Fruit fly (Drosophila melanogaster) whole organism, embryonic: ENCODE results near the gene gNacalpha.

Experiments
- Abd-B ChIP-seq: fragments of 200-800 bp; sonication (Bioruptor generic); optimal IDR thresholded peaks from 2 replicates; lab custom pipeline; 2018; ENCODE audit warnings: missing biosample characterization, mild to moderate bottlenecking, missing genetic modification characterization, moderate library complexity
- CG10209 ChIP-seq: fragments of 200-800 bp; sonication (Bioruptor generic); optimal IDR thresholded peaks from 3 replicates; lab custom pipeline; 2017; ENCODE audit warnings: missing biosample characterization, mild to moderate bottlenecking, missing genetic modification characterization, missing genetic modification reagents
- CG10267 ChIP-seq: fragments of 200-800 bp; sonication (Bioruptor generic); optimal IDR thresholded peaks from 2 replicates; lab custom pipeline; 2018; ENCODE audit warnings: missing biosample characterization, mild to moderate bottlenecking, missing genetic modification characterization, moderate library complexity
- CG10366 ChIP-seq: fragments of 200-800 bp; sonication (Bioruptor generic); IDR thresholded peaks from 2 replicates; pipeline ENCODE4 v1.3.6; 2022; ENCODE audit warnings: missing biosample characterization, missing genetic modification characterization
- CG12236 ChIP-seq: fragments of 200-800 bp; sonication (Bioruptor generic); optimal IDR thresholded peaks from 2 replicates; lab custom pipeline; 2016; ENCODE audit warnings: missing biosample characterization, missing genetic modification characterization
- CG13424 ChIP-seq: fragments of 200-800 bp; sonication (Bioruptor generic); optimal IDR thresholded peaks from 2 replicates; lab custom pipeline; 2019; ENCODE audit warnings: missing biosample characterization, mild to moderate bottlenecking, missing genetic modification characterization, moderate library complexity
- CG15479 ChIP-seq: fragments of 200-800 bp; sonication (Bioruptor generic); optimal IDR thresholded peaks from 3 replicates; lab custom pipeline; 2019; ENCODE audit warnings: missing biosample characterization, mild to moderate bottlenecking, missing genetic modification characterization, moderate library complexity
- CG1603 ChIP-seq: fragments of 200-800 bp; sonication (Bioruptor generic); optimal IDR thresholded peaks from 2 replicates; lab custom pipeline; 2019; ENCODE audit warnings: missing biosample characterization, mild to moderate bottlenecking, missing genetic modification characterization, moderate library complexity
- CG17385 ChIP-seq: fragments of 200-800 bp; sonication (Bioruptor generic); optimal IDR thresholded peaks from 3 replicates; lab custom pipeline; 2018; ENCODE audit warnings: missing biosample characterization, mild to moderate bottlenecking, missing genetic modification characterization
- CG17802 ChIP-seq: fragments of 200-800 bp; sonication (Bioruptor generic); optimal IDR thresholded peaks from 2 replicates; lab custom pipeline; 2018; ENCODE audit warnings: missing biosample characterization, mild to moderate bottlenecking, missing genetic modification characterization, moderate library complexity
- CG17829 ChIP-seq: fragments of 200-800 bp; optimal IDR thresholded peaks from 2 replicates; lab custom pipeline; 2019; ENCODE audit warnings: missing biosample characterization, mild to moderate bottlenecking, missing genetic modification characterization, moderate library complexity
- CG18011 ChIP-seq: fragments of 200-800 bp; sonication (Bioruptor generic); optimal IDR thresholded peaks from 2 replicates; lab custom pipeline; 2017; ENCODE audit warnings: missing biosample characterization, missing genetic modification characterization, mild to moderate bottlenecking, moderate library complexity, missing genotype
- CG18476 ChIP-seq: fragments of 200-800 bp; sonication (Bioruptor generic); optimal IDR thresholded peaks from 2 replicates; lab custom pipeline; 2016; ENCODE audit warnings: missing biosample characterization, mild to moderate bottlenecking, missing genetic modification characterization
- CG31441 ChIP-seq: fragments of 200-800 bp; sonication (Bioruptor generic); IDR thresholded peaks from 2 replicates; pipeline ENCODE4 v1.3.6; 2022; ENCODE audit warnings: missing biosample characterization, missing genetic modification characterization
- CG3281 ChIP-seq: fragments of 200-800 bp; sonication (Bioruptor generic); optimal IDR thresholded peaks from 3 replicates; lab custom pipeline; 2017; ENCODE audit warnings: missing biosample characterization, mild to moderate bottlenecking, missing genetic modification characterization
- CG34376 ChIP-seq: fragments of 200-800 bp; sonication (Bioruptor generic); optimal IDR thresholded peaks from 2 replicates; lab custom pipeline; 2018; ENCODE audit warnings: missing biosample characterization, mild to moderate bottlenecking, missing genetic modification characterization
- CG7786 ChIP-seq: fragments of 200-800 bp; sonication (Bioruptor generic); optimal IDR thresholded peaks from 2 replicates; lab custom pipeline; 2016; ENCODE audit warnings: missing biosample characterization, missing genetic modification characterization
- CG9932 ChIP-seq: fragments of 200-800 bp; sonication (Bioruptor generic); IDR thresholded peaks from 2 replicates; pipeline ENCODE4 v1.3.6; 2022; ENCODE audit warnings: missing biosample characterization, missing genetic modification characterization
- Camta ChIP-seq: fragments of 200-800 bp; sonication (Bioruptor generic); optimal IDR thresholded peaks from 2 replicates; lab custom pipeline; 2016; ENCODE audit warnings: missing biosample characterization, missing genetic modification characterization
- Dek ChIP-seq: fragments of 200-800 bp; sonication (Bioruptor generic); optimal IDR thresholded peaks from 3 replicates; lab custom pipeline; 2019; ENCODE audit warnings: missing biosample characterization, mild to moderate bottlenecking, missing genetic modification characterization, moderate library complexity
- Dip3 ChIP-seq: fragments of 200-800 bp; sonication (Bioruptor generic); optimal IDR thresholded peaks from 3 replicates; lab custom pipeline; 2016; ENCODE audit warnings: missing biosample characterization, missing genetic modification characterization
- Dp ChIP-seq: fragments of 200-800 bp; sonication (Bioruptor generic); optimal IDR thresholded peaks from 2 replicates; lab custom pipeline; 2018; ENCODE audit warnings: missing biosample characterization, mild to moderate bottlenecking, missing genetic modification characterization, moderate library complexity
- H2.0 ChIP-seq: fragments of 200-800 bp; sonication (Bioruptor generic); IDR thresholded peaks from 2 replicates; pipeline ENCODE4 v1.3.6; 2022; ENCODE audit warnings: missing biosample characterization, missing genetic modification characterization
- Hmx ChIP-seq: fragments of 200-800 bp; sonication (Bioruptor generic); optimal IDR thresholded peaks from 2 replicates; lab custom pipeline; 2016; ENCODE audit warnings: missing biosample characterization, missing genetic modification characterization
- MESR4 ChIP-seq: fragments of 200-800 bp; sonication (Bioruptor generic); optimal IDR thresholded peaks from 2 replicates; lab custom pipeline; 2018; ENCODE audit warnings: missing biosample characterization, mild to moderate bottlenecking, missing genetic modification characterization, moderate library complexity
- Meics ChIP-seq: fragments of 200-800 bp; sonication (Bioruptor generic); optimal IDR thresholded peaks from 2 replicates; lab custom pipeline; 2017; ENCODE audit warnings: missing biosample characterization, mild to moderate bottlenecking, missing genetic modification characterization
- Oaz ChIP-seq: fragments of 200-800 bp; sonication (Bioruptor generic); IDR thresholded peaks from 2 replicates; pipeline ENCODE4 v1.3.6; 2022; ENCODE audit warnings: missing biosample characterization, missing genetic modification characterization
- Ptx1 ChIP-seq: fragments of 200-800 bp; sonication (Bioruptor generic); IDR thresholded peaks from 2 replicates; pipeline ENCODE4 v1.3.6; 2022; ENCODE audit warnings: missing biosample characterization, missing genetic modification characterization
- Sin3A ChIP-seq: fragments of >200 bp; optimal IDR thresholded peaks from 2 replicates; lab custom pipeline; 2018
- Sry-β ChIP-seq: fragments of 200-800 bp; sonication (Bioruptor generic); optimal IDR thresholded peaks from 2 replicates; lab custom pipeline; 2018; ENCODE audit warnings: missing biosample characterization, mild to moderate bottlenecking, missing genetic modification characterization, moderate library complexity
- Usf ChIP-seq: fragments of 200-800 bp; sonication (Bioruptor generic); optimal IDR thresholded peaks from 2 replicates; lab custom pipeline; 2017; ENCODE audit warnings: missing genotype, missing biosample characterization, missing genetic modification characterization
- abd-A ChIP-seq: fragments of 200-800 bp; sonication (Bioruptor generic); optimal IDR thresholded peaks from 3 replicates; lab custom pipeline; 2019; ENCODE audit warnings: missing biosample characterization, mild to moderate bottlenecking, missing genetic modification characterization, moderate library complexity
- az2 ChIP-seq: fragments of 200-800 bp; sonication (Bioruptor generic); optimal IDR thresholded peaks from 3 replicates; lab custom pipeline; 2016; ENCODE audit warnings: missing biosample characterization, missing genetic modification characterization
- br ChIP-seq: fragments of >200 bp; optimal IDR thresholded peaks from 2 replicates; lab custom pipeline; 2017
- bsh ChIP-seq, 2 experiments: fragments of 200-800 bp; sonication (Bioruptor generic); optimal IDR thresholded peaks; 2 replicates each; lab custom pipeline; 2017 to 2018; ENCODE audit warnings: mild to moderate bottlenecking in 2 of 2, missing biosample characterization in 2 of 2, missing genetic modification characterization in 2 of 2, moderate library complexity in 1 of 2
- cwo ChIP-seq: fragments of 200-800 bp; sonication (Bioruptor generic); optimal IDR thresholded peaks from 3 replicates; lab custom pipeline; 2017; ENCODE audit warnings: missing biosample characterization, missing genetic modification characterization, mild to moderate bottlenecking, moderate library complexity, missing genetic modification reagents
- danr ChIP-seq: fragments of 200-800 bp; sonication (Bioruptor generic); IDR thresholded peaks from 2 replicates; pipeline ENCODE4 v1.3.6; 2022; ENCODE audit warnings: missing biosample characterization, missing genetic modification characterization
- eyg ChIP-seq: fragments of 200-800 bp; sonication (Bioruptor generic); optimal IDR thresholded peaks from 3 replicates; lab custom pipeline; 2016; ENCODE audit warnings: missing biosample characterization, missing genetic modification characterization
- fd64A ChIP-seq: fragments of 200-800 bp; sonication (Bioruptor generic); optimal IDR thresholded peaks from 3 replicates; lab custom pipeline; 2018; ENCODE audit warnings: missing biosample characterization, mild to moderate bottlenecking, missing genetic modification characterization
- fd96Cb ChIP-seq: fragments of 200-800 bp; sonication (Bioruptor generic); optimal IDR thresholded peaks from 2 replicates; lab custom pipeline; 2018; ENCODE audit warnings: missing biosample characterization, mild to moderate bottlenecking, missing genetic modification characterization, moderate library complexity
- insv ChIP-seq, 2 experiments: fragments of 200-800 bp; sonication (Bioruptor generic); optimal IDR thresholded peaks; 3 replicates each; lab custom pipeline; 2016 to 2018; ENCODE audit warnings: missing biosample characterization in 2 of 2, missing genetic modification characterization in 2 of 2
- onecut ChIP-seq: fragments of 200-800 bp; sonication (Bioruptor generic); IDR thresholded peaks from 2 replicates; pipeline ENCODE4 v1.3.6; 2022; ENCODE audit warnings: missing biosample characterization, missing genetic modification characterization
- pan ChIP-seq, 4 experiments: fragments of >200 bp in 3 of 4; fragments of 200-800 bp in 1 of 4; sonication (Bioruptor generic) in 1 of 4; optimal IDR thresholded peaks in 3 of 4; IDR thresholded peaks in 1 of 4; 2 replicates each; pipeline versions ENCODE4 v1.3.6 to Lab custom; 2017 to 2022; ENCODE audit warnings: missing biosample characterization in 2 of 4, missing genetic modification characterization in 2 of 4, mixed read lengths in 1 of 4
- pros ChIP-seq: fragments of 200-800 bp; sonication (Bioruptor generic); optimal IDR thresholded peaks from 3 replicates; lab custom pipeline; 2019; ENCODE audit warnings: missing biosample characterization, mild to moderate bottlenecking, missing genetic modification characterization, moderate library complexity
- psq ChIP-seq: fragments of 200-800 bp; sonication (Bioruptor generic); optimal IDR thresholded peaks from 2 replicates; lab custom pipeline; 2017; ENCODE audit warnings: missing biosample characterization, missing genetic modification characterization
- sd ChIP-seq: fragments of 200-800 bp; sonication (Bioruptor generic); optimal IDR thresholded peaks from 3 replicates; lab custom pipeline; 2018; ENCODE audit warnings: missing biosample characterization, mild to moderate bottlenecking, missing genetic modification characterization, moderate library complexity
- shn ChIP-seq: fragments of 200-800 bp; sonication (Bioruptor generic); optimal IDR thresholded peaks from 3 replicates; lab custom pipeline; 2016; ENCODE audit warnings: missing biosample characterization, missing genetic modification characterization
- stc ChIP-seq: fragments of 200-800 bp; sonication (Bioruptor generic); IDR thresholded peaks from 2 replicates; pipeline ENCODE4 v1.3.6; 2022; ENCODE audit warnings: missing biosample characterization, missing genetic modification characterization
- vfl ChIP-seq: fragments of 200-800 bp; sonication (Bioruptor generic); optimal IDR thresholded peaks from 2 replicates; lab custom pipeline; 2016; ENCODE audit warnings: missing biosample characterization, missing genetic modification characterization
- yki ChIP-seq: fragments of >200 bp; optimal IDR thresholded peaks from 3 replicates; lab custom pipeline; 2018

The gNacalpha gene

DNA sequence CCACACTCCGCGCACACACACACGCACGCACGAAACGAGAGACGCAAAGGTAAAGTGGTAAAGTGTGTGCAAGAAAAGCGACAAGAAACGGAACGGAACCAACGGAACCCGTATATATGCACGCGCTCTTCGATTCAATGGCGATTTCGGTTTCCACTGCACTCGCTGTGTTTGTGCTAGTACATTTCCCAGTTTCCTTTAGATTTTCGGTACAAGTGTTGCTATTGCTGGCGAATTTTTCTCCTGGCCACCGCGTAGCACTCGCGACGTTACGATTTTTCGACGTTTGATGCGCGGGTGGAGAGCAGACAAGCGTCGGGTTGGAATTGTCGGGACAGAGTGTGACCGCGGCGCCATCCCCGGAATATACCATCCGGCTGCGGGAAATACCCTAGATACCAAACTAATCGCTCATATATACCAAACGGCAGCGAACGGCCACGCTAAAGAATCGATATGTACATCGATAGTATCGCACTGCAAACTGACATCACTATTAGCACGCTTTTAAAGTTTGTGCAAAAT lies 40.5 kb downstream of the gNacalpha start, which contains the start of the genes S and ast (continued):
- TF ChIP-seq pan (optimal IDR thresholded peaks at IDR 0.05; lab: Kevin White, UChicago): no peak
- no peak for TF ChIP-seq pan (GFP tag; optimal IDR thresholded peaks at IDR 0.05 in 1 of 2, IDR thresholded peaks at IDR 0.05 in 1 of 2)
- TF ChIP-seq Abd-B (GFP tag; lab: Kevin White, UChicago): no peak
- peak; percentile 48 for TF ChIP-seq Camta (GFP tag; lab: Kevin White, UChicago)
- TF ChIP-seq CG7786 (GFP tag; lab: Kevin White, UChicago): no peak
- TF ChIP-seq CG12236: no peak
- TF ChIP-seq CG13424 (tag; lab: Kevin White, UChicago): peak; percentile 21
- TF ChIP-seq Hmx (GFP tag; lab: Kevin White, UChicago): no peak
- TF ChIP-seq H2.0 (GFP tag; lab: Robert Waterston, UW): no peak
- no peak for TF ChIP-seq Dek (tag; lab: Kevin White, UChicago)
- TF ChIP-seq Usf (GFP tag; lab: Kevin White, UChicago): no peak
- TF ChIP-seq vfl: no peak
- TF ChIP-seq Dp: peak; percentile 65
- TF ChIP-seq CG10267 (tag; lab: Kevin White, UChicago): peak; percentile 50
- TF ChIP-seq CG17802 (tag; lab: Kevin White, UChicago): no peak
- TF ChIP-seq Meics (GFP tag; lab: Kevin White, UChicago): peak; percentile 45
- TF ChIP-seq cwo (GFP tag; lab: Kevin White, UChicago): no peak
- peak; percentile 52 for TF ChIP-seq CG34376
- no peak for TF ChIP-seq fd96Cb
- peak; percentile 88 for TF ChIP-seq MESR4 (GFP tag; lab: Kevin White, UChicago)
- peak in 1 of 2 experiments; percentile 31 for TF ChIP-seq bsh (GFP tag; optimal IDR thresholded peaks at IDR 0.05; lab: Kevin White, UChicago)
- TF ChIP-seq CG18011: no peak
- peak; percentile 86 for TF ChIP-seq CG1603 (tag; lab: Kevin White, UChicago)
- TF ChIP-seq Sin3A: peak; percentile 82
- TF ChIP-seq CG10366 (GFP tag; lab: Robert Waterston, UW): no peak
- peak; percentile 6 for TF ChIP-seq shn
- no peak for TF ChIP-seq yki
- TF ChIP-seq CG9932 (GFP tag; lab: Robert Waterston, UW): peak; percentile 81
- TF ChIP-seq Ptx1 (GFP tag; lab: Robert Waterston, UW): 0 out of 2 replicates have a peak, but pooled peaks have one; percentile 17
- TF ChIP-seq br (lab: Kevin White, UChicago): no peak
- no peak for TF ChIP-seq CG18476 (GFP tag; lab: Kevin White, UChicago)
- TF ChIP-seq psq (GFP tag; lab: Kevin White, UChicago): peak; percentile 32
- TF ChIP-seq pros (GFP tag; lab: Kevin White, UChicago): peak; percentile 49
- TF ChIP-seq CG10209 (GFP tag; lab: Kevin White, UChicago): no peak
- TF ChIP-seq sd (tag; lab: Kevin White, UChicago): no peak
- TF ChIP-seq onecut (GFP tag; lab: Robert Waterston, UW): peak; percentile 23; the same call in 1 of the 2 replicates
- no peak for TF ChIP-seq Dip3 (GFP tag; lab: Kevin White, UChicago)
- 0 out of 2 replicates have a peak, but pooled peaks have one; percentile 28 for TF ChIP-seq CG31441
- TF ChIP-seq danr (GFP tag; lab: Robert Waterston, UW): no peak
- TF ChIP-seq CG17829 (tag; lab: Kevin White, UChicago): peak; percentile 68
- no peak for TF ChIP-seq CG17385
- peak in 1 of 2 experiments; percentile 52 for TF ChIP-seq insv (GFP tag; optimal IDR thresholded peaks at IDR 0.05; lab: Kevin White, UChicago)
- no peak for TF ChIP-seq CG3281 (GFP tag; lab: Kevin White, UChicago)
- no peak for TF ChIP-seq Oaz (GFP tag; lab: Robert Waterston, UW)
- no peak for TF ChIP-seq eyg (GFP tag; lab: Kevin White, UChicago)
- no peak for TF ChIP-seq Sry-β (GFP tag; lab: Kevin White, UChicago)
- peak; percentile 70 for TF ChIP-seq CG15479 (GFP tag; lab: Kevin White, UChicago)
- no peak for TF ChIP-seq abd-A
- no peak for TF ChIP-seq fd64A
- no peak for TF ChIP-seq az2 (GFP tag; lab: Kevin White, UChicago)
- TF ChIP-seq stc (GFP tag; lab: Robert Waterston, UW): 0 out of 2 replicates have a peak, but pooled peaks have one; percentile 8
